Worm (Caenorhabditis elegans) whole organism, L4 larva: ENCODE data around the gene sdz-5.
A peak's percentile ranks its signal among the peaks of the same experiment; 100 is the strongest.

Experiments used
- F10B5.3 ChIP-seq: sonication (generic microtip); optimal IDR thresholded peaks from 2 replicates; lab custom pipeline; 2016; ENCODE audit warnings: mild to moderate bottlenecking, missing genetic modification characterization, missing compliant biosample characterization
- F44E2.7 ChIP-seq: fragments of 200-800 bp; sonication (Bioruptor generic); IDR thresholded peaks from 2 replicates; pipeline ENCODE4 v2.1.2; 2022; ENCODE audit warnings: missing genetic modification characterization, missing compliant biosample characterization
- T26A8.4 ChIP-seq: fragments of 200-800 bp; sonication (Bioruptor generic); IDR thresholded peaks from 2 replicates; pipeline ENCODE4 v1.3.6; 2022; ENCODE audit warnings: missing genetic modification characterization, missing compliant biosample characterization
- Y105C5A.15 ChIP-seq: fragments of 200-800 bp; sonication (Bioruptor generic); IDR thresholded peaks from 2 replicates; pipeline ENCODE4 v1.3.6; 2022; ENCODE audit warnings: missing genetic modification characterization, missing compliant biosample characterization
- Y5F2A.4 ChIP-seq: fragments of 200-800 bp; sonication (Bioruptor generic); optimal IDR thresholded peaks from 2 replicates; lab custom pipeline; 2018; ENCODE audit warnings: mild to moderate bottlenecking, missing genetic modification characterization, missing compliant biosample characterization
- aha-1 ChIP-seq: fragments of 150-350 bp; peaks from one replicate; lab custom pipeline; 2014; ENCODE audit warnings: missing biosample characterization, missing genetic modification characterization
- aly-2 ChIP-seq: sonication (generic microtip); optimal IDR thresholded peaks from 2 replicates; lab custom pipeline; 2018; ENCODE audit warnings: missing biosample characterization, missing genetic modification characterization
- attf-4 ChIP-seq: sonication (generic microtip); optimal IDR thresholded peaks from 3 replicates; lab custom pipeline; 2017; ENCODE audit warnings: missing biosample characterization, missing genetic modification characterization
- ceh-44 ChIP-seq: fragments of 200-800 bp; sonication (Bioruptor generic); IDR thresholded peaks from 2 replicates; pipeline ENCODE4 v1.3.6; 2022; ENCODE audit warnings: missing genetic modification reagents, missing genetic modification characterization, missing compliant biosample characterization
- daf-16 ChIP-seq, 3 experiments: sonication (generic microtip); optimal IDR thresholded peaks; 2 replicates each; lab custom pipeline; 2016 to 2017; ENCODE audit warnings: missing genetic modification characterization in 3 of 3, missing genetic modification reagents in 3 of 3, mild to moderate bottlenecking in 2 of 3, missing compliant biosample characterization in 2 of 3, missing biosample characterization in 1 of 3, moderate library complexity in 1 of 3
- daf-8 ChIP-seq: fragments of 200-800 bp; sonication (Bioruptor generic); IDR thresholded peaks from 2 replicates; pipeline ENCODE4 v1.3.6; 2022; ENCODE audit warnings: missing genetic modification characterization, missing compliant biosample characterization
- dmd-9 ChIP-seq: fragments of 200-800 bp; sonication (Bioruptor generic); IDR thresholded peaks from 2 replicates; pipeline ENCODE4 v1.3.6; 2022; ENCODE audit warnings: missing genetic modification reagents, missing genetic modification characterization, missing compliant biosample characterization
- hlh-11 ChIP-seq: fragments of 200-800 bp; sonication (Bioruptor generic); optimal IDR thresholded peaks from 2 replicates; lab custom pipeline; 2018; ENCODE audit warnings: mild to moderate bottlenecking, missing genetic modification characterization, missing compliant biosample characterization
- lin-15B ChIP-seq: fragments of 150-350 bp; sonication (generic microtip); optimal IDR thresholded peaks from 3 replicates; lab custom pipeline; 2014; ENCODE audit warnings: missing biosample characterization, missing genetic modification characterization
- lin-29 ChIP-seq: fragments of 200-800 bp; sonication (Bioruptor generic); IDR thresholded peaks from 2 replicates; pipeline ENCODE4 v1.3.6; 2022; ENCODE audit warnings: missing genetic modification reagents, missing genetic modification characterization, missing compliant biosample characterization
- lin-39 ChIP-seq: fragments of 150-350 bp; optimal IDR thresholded peaks from 2 replicates; lab custom pipeline; 2014; ENCODE audit warnings: missing biosample characterization, missing genetic modification reagents, missing genetic modification characterization
- lir-3 ChIP-seq: sonication (generic microtip); optimal IDR thresholded peaks from 2 replicates; lab custom pipeline; 2016; ENCODE audit warnings: mild to moderate bottlenecking, missing genetic modification characterization, missing compliant biosample characterization
- lsy-2 ChIP-seq, 2 experiments: fragments of 150-350 bp in 1 of 2; sonication (generic microtip) in 1 of 2; optimal IDR thresholded peaks; 2 replicates each; lab custom pipeline; 2014 to 2017; ENCODE audit warnings: missing biosample characterization in 2 of 2, missing genetic modification characterization in 2 of 2
- madf-5 ChIP-seq, 2 experiments: fragments of 200-800 bp; sonication (Bioruptor generic); IDR thresholded peaks; 2 replicates each; pipeline ENCODE4 v1.3.6; 2022; ENCODE audit warnings: missing compliant biosample characterization in 2 of 2, missing genetic modification characterization in 2 of 2
- madf-9 ChIP-seq: fragments of 200-800 bp; sonication (Bioruptor generic); conservative IDR thresholded peaks from 2 replicates; pipeline ENCODE4 v1.3.6; 2022; ENCODE audit warnings: missing genetic modification reagents, missing genetic modification characterization, missing compliant biosample characterization
- mdl-1 ChIP-seq, 2 experiments: fragments of 150-350 bp in 1 of 2; sonication (generic microtip) in 1 of 2; optimal IDR thresholded peaks; 2 replicates each; lab custom pipeline; 2014 to 2017; ENCODE audit warnings: missing biosample characterization in 2 of 2, missing genetic modification characterization in 2 of 2
- mxl-2 ChIP-seq: fragments of 200-800 bp; sonication (Bioruptor generic); conservative IDR thresholded peaks from 2 replicates; pipeline ENCODE4 v1.3.6; 2022; ENCODE audit warnings: missing genetic modification reagents, missing genetic modification characterization, missing compliant biosample characterization
- nhr-102 ChIP-seq: sonication (generic microtip); optimal IDR thresholded peaks from 2 replicates; lab custom pipeline; 2016; ENCODE audit warnings: mild to moderate bottlenecking, missing genetic modification characterization, moderate library complexity, missing compliant biosample characterization
- pha-4 ChIP-seq, 2 experiments: fragments of 150-350 bp in 1 of 2; fragments of 200-800 bp in 1 of 2; sonication (Bioruptor generic) in 1 of 2; IDR thresholded peaks in 1 of 2; optimal IDR thresholded peaks in 1 of 2; 2 replicates each; pipeline versions ENCODE4 v1.3.6 to Lab custom; 2014 to 2022; ENCODE audit warnings: missing genetic modification characterization in 2 of 2, missing genetic modification reagents in 2 of 2, missing biosample characterization in 1 of 2, missing compliant biosample characterization in 1 of 2
- pqm-1 ChIP-seq: sonication (generic microtip); optimal IDR thresholded peaks from 2 replicates; lab custom pipeline; 2017; ENCODE audit warnings: missing biosample characterization, missing genetic modification characterization
- sdz-12 ChIP-seq: fragments of 200-800 bp; sonication (Bioruptor generic); optimal IDR thresholded peaks from 2 replicates; lab custom pipeline; 2018; ENCODE audit warnings: mild to moderate bottlenecking, missing genetic modification characterization, missing compliant biosample characterization
- set-16 ChIP-seq: fragments of 200-800 bp; sonication (Bioruptor generic); IDR thresholded peaks from 2 replicates; pipeline ENCODE4 v1.3.6; 2022; ENCODE audit warnings: missing genetic modification reagents, missing genetic modification characterization, missing compliant biosample characterization
- unc-62 ChIP-seq, 3 experiments: fragments of 150-350 bp in 1 of 3; sonication (generic microtip); optimal IDR thresholded peaks in 2 of 3; peaks in 1 of 3; 1 replicate in 1 of 3; 2 replicates in 2 of 3; lab custom pipeline; 2014 to 2017; ENCODE audit warnings: missing biosample characterization in 3 of 3, missing genetic modification characterization in 3 of 3, missing genetic modification reagents in 3 of 3, missing genotype in 1 of 3
- vab-7 ChIP-seq: fragments of 200-800 bp; sonication (Bioruptor generic); IDR thresholded peaks from 2 replicates; pipeline ENCODE4 v1.3.6; 2022; ENCODE audit warnings: missing genetic modification reagents, missing genetic modification characterization, missing compliant biosample characterization
- ztf-11 ChIP-seq: fragments of 150-350 bp; optimal IDR thresholded peaks from 2 replicates; lab custom pipeline; 2014; ENCODE audit warnings: missing biosample characterization, missing genetic modification characterization

Gene sdz-5

ce11 chrII:2976597-2976996, 31.9 kb upstream of the sdz-5 start, which contains the start of gene nhr-88 (continued):
- TF ChIP-seq nhr-102 (tag; lab: Kevin White, UChicago) (no peak), mdl-1 (tag; optimal IDR thresholded peaks at IDR 0.05; lab: Kevin White, UChicago) (peak in 1 of 2 experiments; percentile 4), aly-2 (tag; lab: Kevin White, UChicago) (no peak), vab-7 (GFP tag; lab: Robert Waterston, UW) (peak; percentile 51; the same call in 1 of the 2 replicates), T26A8.4 (GFP tag; lab: Robert Waterston, UW) (peak; percentile 43; the same call in 1 of the 2 replicates), daf-8 (GFP tag; lab: Robert Waterston, UW) (no peak), sdz-12 (peak; percentile 47), lin-39 (no peak), madf-9 (no peak), lin-15B (tag; lab: Kevin White, UChicago) (no peak), F44E2.7 (GFP tag; lab: Robert Waterston, UW) (no peak), daf-16 (GFP tag; optimal IDR thresholded peaks at IDR 0.05; lab: Kevin White, UChicago) (no peak), daf-16 (tag; optimal IDR thresholded peaks at IDR 0.05; lab: Kevin White, UChicago) (no peak), lin-29 (no peak), madf-5 (GFP tag; IDR thresholded peaks at IDR 0.05; lab: Robert Waterston, UW) (no peak), lsy-2 (tag; optimal IDR thresholded peaks at IDR 0.05; lab: Kevin White, UChicago) (peak in 1 of 2 experiments; percentile 57), unc-62 (GFP tag; optimal IDR thresholded peaks at IDR 0.05 in 1 of 2; lab: Kevin White, UChicago) (peak in 1 of 2 experiments; percentile 43), unc-62 (tag; optimal IDR thresholded peaks at IDR 0.05; lab: Kevin White, UChicago) (no peak), attf-4 (tag; lab: Kevin White, UChicago) (no peak)
- TF ChIP-seq, all 104 proteins: peak for 22

ce11 chrII:2977652-2978051, 30.8 kb upstream of the sdz-5 start:
- no peak for TF ChIP-seq pha-4 (GFP tag; IDR thresholded peaks at IDR 0.05; lab: Robert Waterston, UW)
- TF ChIP-seq pha-4 (tag; optimal IDR thresholded peaks at IDR 0.05; lab: Kevin White, UChicago), result no peak
- no peak for TF ChIP-seq attf-4 (tag; lab: Kevin White, UChicago)
- TF ChIP-seq set-16, result no peak
- no peak for TF ChIP-seq hlh-11 (tag; lab: Kevin White, UChicago)
- no peak for TF ChIP-seq mxl-2
- TF ChIP-seq lir-3 (tag; lab: Kevin White, UChicago), result no peak
- TF ChIP-seq F10B5.3 (tag; lab: Kevin White, UChicago), result no peak
- TF ChIP-seq Y5F2A.4 (GFP tag; lab: Kevin White, UChicago), result no peak

ce11 chrII:2979061-2979460, 29.4 kb upstream of the sdz-5 start:
- TF ChIP-seq ceh-44 (GFP tag; lab: Robert Waterston, UW) (no peak), Y105C5A.15 (GFP tag; lab: Robert Waterston, UW) (0 out of 2 replicates have a peak, but pooled peaks have one; percentile 47)
- TF ChIP-seq, all 104 proteins: peak for 1

- TF ChIP-seq lin-39 (no peak), vab-7 (GFP tag; lab: Robert Waterston, UW) (no peak), aha-1 (peak; percentile 93)
- TF ChIP-seq, all 104 proteins: peak for 1
Measured at ce11 chrII:2984383-2984782, 24.1 kb upstream of the sdz-5 start.

- TF ChIP-seq ztf-11 (tag; lab: Kevin White, UChicago), result no peak
- no peak for TF ChIP-seq F10B5.3 (tag; lab: Kevin White, UChicago)
- TF ChIP-seq sdz-12, result peak; percentile 16
- TF ChIP-seq set-16, result peak; percentile 91
- TF ChIP-seq dmd-9 (GFP tag; lab: Robert Waterston, UW), result no peak
- TF ChIP-seq pha-4 (GFP tag; IDR thresholded peaks at IDR 0.05; lab: Robert Waterston, UW), result no peak
- TF ChIP-seq pha-4 (tag; optimal IDR thresholded peaks at IDR 0.05; lab: Kevin White, UChicago), result no peak
- peak; percentile 16 for TF ChIP-seq aha-1
- TF ChIP-seq pqm-1 (tag; lab: Kevin White, UChicago), result no peak
- TF ChIP-seq, all 104 proteins: peak for 3
Measured at ce11 chrII:2985446-2985845, 23.1 kb upstream of the sdz-5 start.
